Worm (Caenorhabditis elegans): ENCODE measurements around the gene C44H9.5.
A peak's percentile ranks its signal among the peaks of the same experiment; 100 is the strongest.
"Not testable (repeated sequence)": the region's sequence is repeated elsewhere in the genome, so short reads cannot be mapped to it uniquely, and the experiment has no call there.

Gene C44H9.5

DNA sequence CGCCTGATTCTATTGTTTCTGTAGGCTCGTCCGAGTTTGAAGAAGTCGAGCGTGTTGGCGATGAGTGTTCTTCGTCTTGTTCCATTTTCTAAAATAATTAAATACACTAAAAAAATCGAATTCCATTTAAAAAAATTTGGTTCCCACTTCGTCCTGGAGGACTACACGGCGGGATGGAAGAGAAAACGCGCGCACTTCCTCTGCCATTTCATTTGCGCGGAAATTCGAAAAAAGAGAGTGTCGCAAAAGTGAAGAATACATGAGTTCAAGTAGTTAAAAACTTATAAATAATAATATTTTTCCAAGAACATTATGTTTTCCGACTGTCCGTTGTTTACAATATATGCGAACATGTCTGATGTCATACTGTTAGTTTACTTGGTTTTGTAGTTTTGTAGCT, 20.3 kb upstream of the C44H9.5 start, which contains the start of gene T07F10.3:
TSS of gene T07F10.3 (minus strand) at position 98 of the 400 bp plus-strand sequence.
- peak; percentile 88 for TF ChIP-seq F13H6.1 (tag; optimal IDR thresholded peaks at IDR 0.05)
- TF ChIP-seq unc-55 (GFP tag; optimal IDR thresholded peaks at IDR 0.05) = peak; percentile 95
- no peak for TF ChIP-seq unc-39 (tag; optimal IDR thresholded peaks at IDR 0.05)
- peak; percentile 34 for TF ChIP-seq ama-1 (optimal IDR thresholded peaks at IDR 0.05)
- peak; percentile 61 for TF ChIP-seq R02D3.7 (tag; optimal IDR thresholded peaks at IDR 0.05)
- peak; percentile 2 for TF ChIP-seq nhr-10 (tag; optimal IDR thresholded peaks at IDR 0.05)
- peak; percentile 76 for TF ChIP-seq lin-11 (tag; optimal IDR thresholded peaks at IDR 0.05)
- peak; percentile 99 for TF ChIP-seq gmeb-1 (tag; optimal IDR thresholded peaks at IDR 0.05)
- TF ChIP-seq crh-2 (tag; optimal IDR thresholded peaks at IDR 0.05) = peak; percentile 83
- TF ChIP-seq lsy-2 (tag; optimal IDR thresholded peaks at IDR 0.05) = peak; percentile 71 to 91
- peak; percentile 50 for TF ChIP-seq ceh-16 (tag; optimal IDR thresholded peaks at IDR 0.05)
- TF ChIP-seq sma-3 (GFP tag; optimal IDR thresholded peaks at IDR 0.05) = peak; percentile 95
- peak; percentile 59 for TF ChIP-seq nhr-129 (tag; optimal IDR thresholded peaks at IDR 0.05)
- TF ChIP-seq sma-9 (GFP tag; optimal IDR thresholded peaks at IDR 0.05) = peak; percentile 97
- TF ChIP-seq sma-9 (tag; optimal IDR thresholded peaks at IDR 0.05) = no peak
- TF ChIP-seq C34F6.9 (tag; optimal IDR thresholded peaks at IDR 0.05) = peak; percentile 86
- TF ChIP-seq Y55F3AM.14 (GFP tag; optimal IDR thresholded peaks at IDR 0.05) = peak; percentile 17
- no peak for TF ChIP-seq zag-1 (tag; optimal IDR thresholded peaks at IDR 0.05)
- peak; percentile 30 for TF ChIP-seq skn-1 (tag; optimal IDR thresholded peaks at IDR 0.05)
- TF ChIP-seq nhr-21 (tag; optimal IDR thresholded peaks at IDR 0.05) = peak; percentile 80
- peak; percentile 83 for TF ChIP-seq nhr-25 (tag; optimal IDR thresholded peaks at IDR 0.05)
- TF ChIP-seq nhr-237 (tag; optimal IDR thresholded peaks at IDR 0.05) = no peak
- peak; percentile 89 for TF ChIP-seq lin-13 (GFP tag; optimal IDR thresholded peaks at IDR 0.05)
- peak; percentile 83 for TF ChIP-seq mab-5 (tag; optimal IDR thresholded peaks at IDR 0.05)
- peak; percentile 59 for TF ChIP-seq egl-27 (tag; optimal IDR thresholded peaks at IDR 0.05)
- TF ChIP-seq snpc-4 (tag; optimal IDR thresholded peaks at IDR 0.05) = peak; percentile 76
- no peak for TF ChIP-seq ZK546.5 (tag; optimal IDR thresholded peaks at IDR 0.05)
- no peak for TF ChIP-seq nhr-77 (tag; optimal IDR thresholded peaks at IDR 0.05)
- TF ChIP-seq fos-1 (tag; optimal IDR thresholded peaks at IDR 0.05) = peak; percentile 57
- peak; percentile 36 for TF ChIP-seq blmp-1 (tag; optimal IDR thresholded peaks at IDR 0.05; ENCODE audit: insufficient read depth)
- no peak for TF ChIP-seq dmd-4 (tag; optimal IDR thresholded peaks at IDR 0.05)
- peak; percentile 35 for TF ChIP-seq sem-4 (tag; optimal IDR thresholded peaks at IDR 0.05)

DNA sequence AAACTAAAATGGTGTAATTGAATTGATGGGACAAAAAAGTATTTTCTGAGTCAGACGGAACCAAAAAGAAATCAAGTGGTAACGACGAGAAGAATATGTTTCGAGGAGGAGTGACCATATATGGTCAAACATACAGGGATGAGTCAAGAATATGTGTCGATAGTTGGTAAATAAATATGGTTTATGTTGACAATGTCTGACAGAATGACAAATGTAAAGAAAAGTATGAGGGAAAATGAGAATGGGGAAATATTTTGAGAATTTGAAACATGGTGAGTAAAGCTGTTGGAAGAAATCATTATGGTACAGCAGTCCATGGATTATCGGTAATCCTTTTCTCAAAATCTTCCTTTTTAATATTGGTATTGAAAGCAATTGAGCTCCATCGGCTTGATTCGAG, 18.3 kb upstream of the C44H9.5 start, which contains the start of gene nspg-1:
TSS of gene nspg-1 (minus strand) at position 101 of the 400 bp plus-strand sequence.
- TF ChIP-seq dmd-4 (tag; optimal IDR thresholded peaks at IDR 0.05) (no peak), aly-2 (tag; optimal IDR thresholded peaks at IDR 0.05) (no peak), nhr-23 (tag; optimal IDR thresholded peaks at IDR 0.05) (no peak), nhr-237 (tag; optimal IDR thresholded peaks at IDR 0.05) (no peak), gmeb-1 (tag; optimal IDR thresholded peaks at IDR 0.05) (no peak), ceh-82 (tag; optimal IDR thresholded peaks at IDR 0.05) (no peak), F13H6.1 (tag; optimal IDR thresholded peaks at IDR 0.05) (no peak), sma-3 (GFP tag; optimal IDR thresholded peaks at IDR 0.05) (no peak), C34F6.9 (tag; optimal IDR thresholded peaks at IDR 0.05) (no peak), snpc-4 (tag; optimal IDR thresholded peaks at IDR 0.05) (no peak), blmp-1 (tag; optimal IDR thresholded peaks at IDR 0.05; ENCODE audit: insufficient read depth) (no peak), alr-1 (tag; optimal IDR thresholded peaks at IDR 0.05) (no peak), nhr-77 (tag; optimal IDR thresholded peaks at IDR 0.05) (no peak), unc-39 (tag; optimal IDR thresholded peaks at IDR 0.05) (no peak), ceh-16 (tag; optimal IDR thresholded peaks at IDR 0.05) (no peak)

DNA sequence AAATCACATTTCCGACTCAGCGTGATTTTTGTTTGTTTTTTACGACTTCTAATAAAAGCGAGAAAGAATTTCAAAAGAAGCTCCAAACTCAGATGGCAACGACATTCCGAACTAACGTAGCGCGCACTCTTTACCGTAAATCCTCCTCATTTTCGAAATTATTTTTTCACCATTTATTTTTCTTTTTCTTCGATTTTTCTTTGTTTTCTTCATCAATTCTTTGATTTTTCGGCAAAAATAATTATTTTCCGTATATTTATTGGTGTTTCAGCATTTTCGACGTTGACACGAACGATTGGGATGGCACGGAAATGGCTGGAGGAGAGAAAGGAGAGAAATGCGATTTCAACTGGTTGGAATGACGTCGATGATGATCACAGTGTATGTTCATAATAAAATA, 16.0 kb upstream of the C44H9.5 start, which contains the start of gene T07F10.5:
TSS of gene T07F10.5 (plus strand) at position 301 of the 400 bp plus-strand sequence.
- not testable (repeated sequence) for TF ChIP-seq unc-55 (GFP tag; optimal IDR thresholded peaks at IDR 0.05); nhr-129 (tag; optimal IDR thresholded peaks at IDR 0.05); sem-4 (tag; optimal IDR thresholded peaks at IDR 0.05)

DNA sequence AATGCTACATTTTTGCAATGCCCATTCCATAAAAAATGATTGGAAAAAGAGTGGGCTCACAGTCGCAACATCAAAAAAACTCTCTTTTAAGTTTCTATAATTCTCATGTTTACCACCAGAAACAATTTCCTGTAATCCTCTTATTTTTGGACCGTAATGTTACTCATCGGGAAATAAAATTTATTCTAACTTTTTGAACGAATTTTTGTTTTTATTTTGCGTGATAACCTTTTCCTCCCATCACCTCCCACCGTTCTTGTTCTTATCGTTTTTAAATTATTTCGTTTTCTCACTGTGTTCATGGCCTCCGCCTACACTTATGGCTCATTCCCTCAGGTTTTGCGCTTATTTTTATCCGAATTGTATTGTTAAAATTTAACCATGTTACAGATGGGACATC, 9.5 kb upstream of the C44H9.5 start, which contains the start of gene anp-1:
TSS of gene anp-1 (plus strand) at position 301 of the 400 bp plus-strand sequence.
- TF ChIP-seq mdl-1 (tag; optimal IDR thresholded peaks at IDR 0.05) (no peak), lin-39 (tag; optimal IDR thresholded peaks at IDR 0.05) (no peak), sma-9 (GFP tag; optimal IDR thresholded peaks at IDR 0.05) (no peak), sma-9 (tag; optimal IDR thresholded peaks at IDR 0.05) (no peak), unc-39 (tag; optimal IDR thresholded peaks at IDR 0.05) (no peak), nhr-10 (tag; optimal IDR thresholded peaks at IDR 0.05) (no peak), peb-1 (tag; optimal IDR thresholded peaks at IDR 0.05) (no peak), unc-55 (GFP tag; optimal IDR thresholded peaks at IDR 0.05) (no peak)
